Fruit fly (Drosophila melanogaster) whole organism, prepupa: Measurements from ENCODE around the gene Nepl15.
A peak's percentile ranks its signal among the peaks of the same experiment; 100 is the strongest.

ENCODE experiments used
- Blimp-1 ChIP-seq: fragments of 200-800 bp; sonication (Bioruptor generic); optimal IDR thresholded peaks from 3 replicates; lab custom pipeline; 2017; ENCODE audit warnings: missing biosample characterization, missing genetic modification characterization, mild to moderate bottlenecking, moderate library complexity, missing genetic modification reagents
- CG10631 ChIP-seq: fragments of 200-800 bp; sonication (Bioruptor generic); optimal IDR thresholded peaks from 2 replicates; lab custom pipeline; 2016; ENCODE audit warnings: missing biosample characterization, missing genetic modification characterization
- CG10669 ChIP-seq: fragments of 200-800 bp; sonication (Bioruptor generic); optimal IDR thresholded peaks from 3 replicates; lab custom pipeline; 2018; ENCODE audit warnings: missing biosample characterization, mild to moderate bottlenecking, missing genetic modification characterization, moderate library complexity
- CG11294 ChIP-seq: fragments of 200-800 bp; sonication (Bioruptor generic); IDR thresholded peaks from 2 replicates; pipeline ENCODE4 v1.3.6; 2022; ENCODE audit warnings: missing biosample characterization, missing genetic modification characterization
- CG11762 ChIP-seq: fragments of 200-800 bp; sonication (Bioruptor generic); optimal IDR thresholded peaks from 3 replicates; lab custom pipeline; 2016; ENCODE audit warnings: missing biosample characterization, missing genetic modification characterization; ENCODE audit not compliant: insufficient read depth
- CG11902 ChIP-seq: fragments of 200-800 bp; sonication (Bioruptor generic); optimal IDR thresholded peaks from 3 replicates; lab custom pipeline; 2016; ENCODE audit warnings: missing biosample characterization, missing genetic modification characterization
- CG15336 ChIP-seq: fragments of 200-800 bp; sonication (Bioruptor generic); IDR thresholded peaks from 2 replicates; pipeline ENCODE4 v1.3.6; 2022; ENCODE audit warnings: missing biosample characterization, missing genetic modification characterization
- CG16779 ChIP-seq: fragments of 200-800 bp; sonication (Bioruptor generic); optimal IDR thresholded peaks from 3 replicates; lab custom pipeline; 2017; ENCODE audit warnings: missing biosample characterization, mild to moderate bottlenecking, missing genetic modification characterization
- CG3032 ChIP-seq: fragments of 200-800 bp; optimal IDR thresholded peaks from 2 replicates; lab custom pipeline; 2019; ENCODE audit warnings: missing biosample characterization, mild to moderate bottlenecking, missing genetic modification characterization, moderate library complexity
- CG31627 ChIP-seq: fragments of 200-800 bp; sonication (Bioruptor generic); optimal IDR thresholded peaks from 3 replicates; lab custom pipeline; 2016; ENCODE audit warnings: missing biosample characterization, missing genetic modification characterization
- CG32006 ChIP-seq: fragments of 200-800 bp; sonication (Bioruptor generic); optimal IDR thresholded peaks from 3 replicates; lab custom pipeline; 2017; ENCODE audit warnings: missing biosample characterization, mild to moderate bottlenecking, missing genetic modification characterization
- CG34406 ChIP-seq: fragments of 200-800 bp; sonication (Bioruptor generic); optimal IDR thresholded peaks from 3 replicates; lab custom pipeline; 2016; ENCODE audit warnings: missing biosample characterization, missing genetic modification characterization
- CG3919 ChIP-seq: fragments of 200-800 bp; sonication (Bioruptor generic); optimal IDR thresholded peaks from 3 replicates; lab custom pipeline; 2016; ENCODE audit warnings: missing biosample characterization, missing genetic modification characterization
- CG4318 ChIP-seq: fragments of 200-800 bp; sonication (Bioruptor generic); optimal IDR thresholded peaks from 3 replicates; lab custom pipeline; 2017; ENCODE audit warnings: missing biosample characterization, mild to moderate bottlenecking, missing genetic modification characterization
- CG6163 ChIP-seq: fragments of 200-800 bp; sonication (Bioruptor generic); IDR thresholded peaks from 3 replicates; pipeline ENCODE4 v1.3.6; 2022; ENCODE audit warnings: missing biosample characterization, missing genetic modification characterization
- CG6276 ChIP-seq: fragments of 200-800 bp; sonication (Bioruptor generic); optimal IDR thresholded peaks from 2 replicates; lab custom pipeline; 2017; ENCODE audit warnings: missing biosample characterization, mild to moderate bottlenecking, missing genetic modification characterization
- CG6792 ChIP-seq: fragments of 200-800 bp; sonication (Bioruptor generic); optimal IDR thresholded peaks from 3 replicates; lab custom pipeline; 2016; ENCODE audit warnings: missing biosample characterization, missing genetic modification characterization
- CG6854 ChIP-seq: fragments of 200-800 bp; sonication (Bioruptor generic); optimal IDR thresholded peaks from 2 replicates; lab custom pipeline; 2017; ENCODE audit warnings: missing biosample characterization, mild to moderate bottlenecking, missing genetic modification characterization
- CG7368 ChIP-seq: fragments of 200-800 bp; sonication (Bioruptor generic); optimal IDR thresholded peaks from 3 replicates; lab custom pipeline; 2016; ENCODE audit warnings: missing biosample characterization, missing genetic modification characterization
- CG8319 ChIP-seq: fragments of 200-800 bp; sonication (Bioruptor generic); optimal IDR thresholded peaks from 3 replicates; lab custom pipeline; 2016; ENCODE audit warnings: missing biosample characterization, missing genetic modification characterization
- CG9139 ChIP-seq: fragments of 200-800 bp; sonication (Bioruptor generic); optimal IDR thresholded peaks from 3 replicates; lab custom pipeline; 2017; ENCODE audit warnings: missing biosample characterization, mild to moderate bottlenecking, missing genetic modification characterization
- Eip78C ChIP-seq: fragments of 200-800 bp; sonication (Bioruptor generic); peaks from one replicate; lab custom pipeline; 2016; ENCODE audit warnings: missing biosample characterization, missing genetic modification characterization
- Ets21C ChIP-seq: fragments of 200-800 bp; sonication (Bioruptor generic); optimal IDR thresholded peaks from 3 replicates; lab custom pipeline; 2016; ENCODE audit warnings: missing biosample characterization, missing genetic modification characterization
- Ets96B ChIP-seq: fragments of 200-800 bp; optimal IDR thresholded peaks from 2 replicates; lab custom pipeline; 2019; ENCODE audit warnings: missing biosample characterization, mild to moderate bottlenecking, missing genetic modification characterization, moderate library complexity
- Hr39 ChIP-seq: fragments of 200-800 bp; sonication (Bioruptor generic); optimal IDR thresholded peaks from 2 replicates; lab custom pipeline; 2016; ENCODE audit warnings: missing biosample characterization, missing genetic modification characterization
- Hr4 ChIP-seq: fragments of 200-800 bp; sonication (Bioruptor generic); optimal IDR thresholded peaks from 3 replicates; lab custom pipeline; 2016; ENCODE audit warnings: missing biosample characterization, missing genetic modification characterization
- Lpt ChIP-seq: fragments of 200-800 bp; sonication (Bioruptor generic); optimal IDR thresholded peaks from 3 replicates; lab custom pipeline; 2016; ENCODE audit warnings: missing biosample characterization, missing genetic modification characterization
- Met ChIP-seq: fragments of 200-800 bp; sonication (Bioruptor generic); optimal IDR thresholded peaks from 3 replicates; lab custom pipeline; 2016; ENCODE audit warnings: missing biosample characterization, missing genetic modification characterization
- OdsH ChIP-seq: fragments of 200-800 bp; sonication (Bioruptor generic); optimal IDR thresholded peaks from 3 replicates; lab custom pipeline; 2016; ENCODE audit warnings: missing biosample characterization, missing genetic modification characterization
- Smox ChIP-seq: fragments of 200-800 bp; sonication (Bioruptor generic); optimal IDR thresholded peaks from 3 replicates; lab custom pipeline; 2016; ENCODE audit warnings: missing biosample characterization, missing genetic modification characterization
- Sox14 ChIP-seq: fragments of 200-800 bp; sonication (Bioruptor generic); optimal IDR thresholded peaks from 3 replicates; lab custom pipeline; 2016; ENCODE audit warnings: missing biosample characterization, missing genetic modification characterization
- Sox15 ChIP-seq: fragments of 200-800 bp; sonication (Bioruptor generic); optimal IDR thresholded peaks from 3 replicates; lab custom pipeline; 2016; ENCODE audit warnings: missing biosample characterization, missing genetic modification characterization
- dac ChIP-seq: fragments of 200-800 bp; sonication (Bioruptor generic); optimal IDR thresholded peaks from 2 replicates; lab custom pipeline; 2017; ENCODE audit warnings: missing biosample characterization, mild to moderate bottlenecking, missing genetic modification characterization
- eg ChIP-seq: fragments of 200-800 bp; sonication (Bioruptor generic); IDR thresholded peaks from 3 replicates; pipeline ENCODE4 v1.3.6; 2022; ENCODE audit warnings: missing biosample characterization, missing genetic modification characterization
- fkh ChIP-seq: fragments of 200-800 bp; sonication (Bioruptor generic); optimal IDR thresholded peaks from 3 replicates; lab custom pipeline; 2017; ENCODE audit warnings: missing biosample characterization, mild to moderate bottlenecking, missing genetic modification characterization, moderate library complexity
- lz ChIP-seq: fragments of 200-800 bp; sonication (Bioruptor generic); optimal IDR thresholded peaks from 3 replicates; lab custom pipeline; 2016; ENCODE audit warnings: missing biosample characterization, missing genetic modification characterization
- net ChIP-seq: fragments of 200-800 bp; sonication (Bioruptor generic); optimal IDR thresholded peaks from 3 replicates; lab custom pipeline; 2016; ENCODE audit warnings: missing biosample characterization, missing genetic modification characterization
- ss ChIP-seq, 2 experiments: fragments of 200-800 bp; sonication (Bioruptor generic); optimal IDR thresholded peaks; 2 replicates in 1 of 2; 3 replicates in 1 of 2; lab custom pipeline; 2017 to 2018; ENCODE audit warnings: mild to moderate bottlenecking in 2 of 2, missing biosample characterization in 2 of 2, missing genetic modification characterization in 2 of 2, moderate library complexity in 1 of 2
- svp ChIP-seq: fragments of 200-800 bp; sonication (Bioruptor generic); peaks from one replicate; lab custom pipeline; 2016; ENCODE audit warnings: missing biosample characterization, missing genetic modification characterization
- topi ChIP-seq: fragments of 200-800 bp; sonication (Bioruptor generic); optimal IDR thresholded peaks from 3 replicates; lab custom pipeline; 2016; ENCODE audit warnings: missing biosample characterization, missing genetic modification characterization
- vri ChIP-seq: fragments of 200-800 bp; sonication (Bioruptor generic); optimal IDR thresholded peaks from 3 replicates; lab custom pipeline; 2016; ENCODE audit warnings: missing biosample characterization, mild to moderate bottlenecking, missing genetic modification characterization

The Nepl15 gene

DNA sequence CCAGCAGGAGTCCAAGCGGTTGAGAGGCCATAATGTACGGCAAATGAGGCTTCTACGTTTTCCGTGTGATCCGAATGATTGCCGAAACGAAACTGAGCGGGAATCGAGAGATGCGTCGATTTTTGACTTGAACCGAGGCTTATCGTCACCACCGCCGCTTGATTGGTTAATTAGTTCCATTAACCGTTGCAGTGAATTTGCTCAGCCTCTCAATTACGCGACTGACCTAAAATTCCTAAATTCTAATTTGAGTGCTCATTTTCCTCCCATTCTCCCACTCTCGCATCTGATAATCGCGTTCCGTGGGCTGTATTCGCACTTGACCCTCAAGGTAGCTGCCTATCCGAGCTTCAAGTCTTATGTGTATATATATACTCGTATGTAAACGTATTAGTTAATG, at the start of gene Nepl15:
Gene Nepl15, minus strand, starts transcription at position 101 of the 400 bp plus-strand sequence.
- TF ChIP-seq CG6276 (GFP tag; lab: Kevin White, UChicago) (no peak), OdsH (GFP tag; lab: Kevin White, UChicago) (no peak), svp (GFP tag; lab: Kevin White, UChicago) (no peak), CG10669 (no peak), CG4318 (GFP tag; lab: Kevin White, UChicago) (no peak), CG11902 (GFP tag; lab: Kevin White, UChicago) (no peak), CG6792 (GFP tag; lab: Kevin White, UChicago) (no peak), topi (GFP tag; lab: Kevin White, UChicago) (no peak), Met (GFP tag; lab: Kevin White, UChicago) (no peak), dac (GFP tag; lab: Kevin White, UChicago) (no peak), Sox14 (GFP tag; lab: Kevin White, UChicago) (no peak), fkh (no peak), Blimp-1 (GFP tag; lab: Kevin White, UChicago) (no peak), Smox (GFP tag; lab: Kevin White, UChicago) (no peak), Hr39 (no peak), eg (GFP tag; lab: Robert Waterston, UW) (no peak), Ets21C (no peak), Sox15 (GFP tag; lab: Kevin White, UChicago) (no peak), CG10631 (GFP tag; lab: Kevin White, UChicago) (no peak), Hr4 (GFP tag; lab: Kevin White, UChicago) (no peak)

DNA sequence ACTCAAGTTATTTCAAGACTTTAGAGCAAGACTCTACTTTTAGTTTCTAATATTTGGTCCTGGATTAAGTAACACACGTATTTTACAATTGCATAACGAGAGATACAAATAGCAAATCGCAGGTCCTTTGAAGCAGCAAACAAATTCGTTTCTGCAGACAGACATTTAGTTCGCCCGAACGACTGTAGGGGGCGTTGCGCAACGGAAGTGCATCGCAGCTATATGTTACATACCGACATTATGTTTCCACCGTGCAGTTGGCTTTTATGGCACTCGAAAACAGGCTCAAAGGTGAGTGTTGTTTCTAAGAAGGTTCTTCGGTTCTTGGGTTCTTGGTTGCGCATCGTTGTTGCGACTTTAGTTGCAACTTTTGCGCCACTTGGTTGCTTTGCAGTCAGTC, 44.3 kb upstream of the Nepl15 start:
- TF ChIP-seq Sox14 (GFP tag; lab: Kevin White, UChicago) (no peak), CG34406 (GFP tag; lab: Kevin White, UChicago) (no peak), lz (GFP tag; lab: Kevin White, UChicago) (no peak), net (GFP tag; lab: Kevin White, UChicago) (no peak), Hr4 (GFP tag; lab: Kevin White, UChicago) (no peak), Lpt (GFP tag; lab: Kevin White, UChicago) (no peak), dac (GFP tag; lab: Kevin White, UChicago) (no peak), CG16779 (tag; lab: Kevin White, UChicago) (no peak), Smox (GFP tag; lab: Kevin White, UChicago) (no peak), Met (GFP tag; lab: Kevin White, UChicago) (no peak), CG7368 (GFP tag; lab: Kevin White, UChicago) (no peak), CG31627 (GFP tag; lab: Kevin White, UChicago) (no peak), CG3919 (GFP tag; lab: Kevin White, UChicago) (no peak), CG6854 (no peak)

DNA sequence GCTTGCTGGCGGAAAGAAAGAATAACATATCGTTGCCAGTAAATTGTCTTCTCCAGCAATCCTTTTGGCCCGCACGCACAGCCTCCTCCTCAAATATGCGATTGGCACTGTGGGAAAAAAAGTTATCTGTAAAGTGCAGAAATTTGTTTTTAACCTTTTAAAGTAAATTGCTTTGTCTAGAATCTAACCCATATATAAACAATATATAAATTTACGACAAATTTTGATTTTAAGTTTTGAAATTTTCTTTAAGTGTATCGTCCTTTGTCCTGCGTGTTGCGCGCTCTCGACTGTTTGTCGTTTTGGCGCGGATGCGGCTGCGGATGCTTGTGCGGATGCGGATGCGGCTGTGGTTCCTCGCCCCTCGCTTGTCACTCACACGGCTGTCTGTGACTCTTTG, 41.2 kb upstream of the Nepl15 start:
- TF ChIP-seq CG9139 = no peak
- TF ChIP-seq Ets96B (tag; lab: Kevin White, UChicago) = peak; percentile 21
- peak; percentile 2 for TF ChIP-seq CG10631 (GFP tag; lab: Kevin White, UChicago)
- peak; percentile 20 for TF ChIP-seq CG32006
- TF ChIP-seq Blimp-1 (GFP tag; lab: Kevin White, UChicago) = no peak
- TF ChIP-seq CG11762 (GFP tag; lab: Kevin White, UChicago) = no peak
- TF ChIP-seq CG34406 (GFP tag; lab: Kevin White, UChicago) = no peak
- TF ChIP-seq CG6163 (GFP tag; lab: Robert Waterston, UW) = peak; percentile 45; the same call in 1 of the 3 replicates
- TF ChIP-seq vri = no peak
- no peak for TF ChIP-seq CG8319
- peak; percentile 6 for TF ChIP-seq CG3919 (GFP tag; lab: Kevin White, UChicago)
- no peak for TF ChIP-seq CG6792 (GFP tag; lab: Kevin White, UChicago)
- TF ChIP-seq lz (GFP tag; lab: Kevin White, UChicago) = no peak
- TF ChIP-seq svp (GFP tag; lab: Kevin White, UChicago) = peak; percentile 63
- TF ChIP-seq CG15336 = no peak
- TF ChIP-seq ss (GFP tag; optimal IDR thresholded peaks at IDR 0.05; lab: Kevin White, UChicago) = no peak
- no peak for TF ChIP-seq CG11294
- TF ChIP-seq Met (GFP tag; lab: Kevin White, UChicago) = no peak
- peak; percentile 61 for TF ChIP-seq Eip78C (GFP tag; lab: Kevin White, UChicago)
- TF ChIP-seq CG10669 = peak; percentile 0
- no peak for TF ChIP-seq CG3032 (tag; lab: Kevin White, UChicago)
